Worm (Caenorhabditis elegans) whole organism, late embryonic: ENCODE results near the gene cdd-1.

Experiments
- C08G9.2 ChIP-seq: sonication (generic microtip); optimal IDR thresholded peaks from 2 replicates; lab custom pipeline; 2016; ENCODE audit warnings: mild to moderate bottlenecking, missing genetic modification characterization, moderate library complexity, missing compliant biosample characterization
- C38D4.7 ChIP-seq: fragments of 200-800 bp; sonication (Bioruptor generic); optimal IDR thresholded peaks from 2 replicates; lab custom pipeline; 2018; ENCODE audit warnings: mild to moderate bottlenecking, missing genetic modification characterization, moderate library complexity, missing compliant biosample characterization
- K02D7.2 ChIP-seq: sonication (generic microtip); optimal IDR thresholded peaks from 2 replicates; lab custom pipeline; 2017; ENCODE audit warnings: mild to moderate bottlenecking, missing genetic modification characterization, missing compliant biosample characterization
- K09A11.1 ChIP-seq: sonication (generic microtip); optimal IDR thresholded peaks from 2 replicates; lab custom pipeline; 2017; ENCODE audit warnings: antibody characterized with exemption, mild to moderate bottlenecking, missing genetic modification characterization, missing compliant biosample characterization; ENCODE audit not compliant: insufficient read depth
- T23F11.4 ChIP-seq: fragments of 200-800 bp; sonication (Bioruptor generic); optimal IDR thresholded peaks from 2 replicates; lab custom pipeline; 2018; ENCODE audit warnings: mild to moderate bottlenecking, missing genetic modification characterization, missing compliant biosample characterization
- ama-1 ChIP-seq: fragments of 150-350 bp; optimal IDR thresholded peaks from 2 replicates; lab custom pipeline; 2014
- ceh-14 ChIP-seq: sonication (generic microtip); optimal IDR thresholded peaks from 2 replicates; lab custom pipeline; 2016; ENCODE audit warnings: missing genotype, missing genetic modification characterization, missing compliant biosample characterization
- ceh-18 ChIP-seq: sonication (generic microtip); optimal IDR thresholded peaks from 2 replicates; lab custom pipeline; 2016; ENCODE audit warnings: missing genetic modification characterization, missing compliant biosample characterization
- ceh-19 ChIP-seq: fragments of 200-800 bp; sonication (Bioruptor generic); optimal IDR thresholded peaks from 2 replicates; lab custom pipeline; 2018; ENCODE audit warnings: mild to moderate bottlenecking, missing genetic modification characterization, missing compliant biosample characterization
- ceh-2 ChIP-seq: sonication (generic microtip); optimal IDR thresholded peaks from 2 replicates; lab custom pipeline; 2016; ENCODE audit warnings: missing genotype, missing genetic modification characterization, missing compliant biosample characterization
- ceh-22 ChIP-seq: sonication (generic microtip); optimal IDR thresholded peaks from 2 replicates; lab custom pipeline; 2017; ENCODE audit warnings: missing biosample characterization, missing genetic modification characterization
- ceh-24 ChIP-seq: sonication (generic microtip); optimal IDR thresholded peaks from 2 replicates; lab custom pipeline; 2016; ENCODE audit warnings: mild to moderate bottlenecking, missing genetic modification characterization, missing compliant biosample characterization
- ceh-30 ChIP-seq: fragments of 150-350 bp; optimal IDR thresholded peaks from 2 replicates; lab custom pipeline; 2014; ENCODE audit warnings: missing biosample characterization, missing genetic modification characterization
- ceh-34 ChIP-seq: sonication (generic microtip); optimal IDR thresholded peaks from 2 replicates; lab custom pipeline; 2016; ENCODE audit warnings: mild to moderate bottlenecking, missing genetic modification characterization, missing compliant biosample characterization
- ceh-48 ChIP-seq: sonication (generic microtip); optimal IDR thresholded peaks from 2 replicates; lab custom pipeline; 2016; ENCODE audit warnings: missing genetic modification characterization, inconsistent platforms, missing compliant biosample characterization
- ceh-6 ChIP-seq: fragments of 200-800 bp; sonication (Bioruptor generic); optimal IDR thresholded peaks from 2 replicates; lab custom pipeline; 2018; ENCODE audit warnings: mild to moderate bottlenecking, missing genetic modification characterization, missing compliant biosample characterization
- ceh-9 ChIP-seq: sonication (generic microtip); optimal IDR thresholded peaks from 2 replicates; lab custom pipeline; 2016; ENCODE audit warnings: mild to moderate bottlenecking, missing genetic modification characterization, inconsistent platforms, missing compliant biosample characterization
- che-1 ChIP-seq: sonication (generic microtip); optimal IDR thresholded peaks from 2 replicates; lab custom pipeline; 2016; ENCODE audit warnings: mild to moderate bottlenecking, missing genetic modification characterization, missing compliant biosample characterization
- dmd-4 ChIP-seq: sonication (generic microtip); optimal IDR thresholded peaks from 2 replicates; lab custom pipeline; 2016; ENCODE audit warnings: borderline replicate concordance, missing genetic modification characterization, missing compliant biosample characterization
- dve-1 ChIP-seq: sonication (generic microtip); optimal IDR thresholded peaks from 2 replicates; lab custom pipeline; 2017; ENCODE audit warnings: antibody characterized with exemption, mild to moderate bottlenecking, missing genetic modification characterization, missing compliant biosample characterization
- elt-2 ChIP-seq: sonication (generic microtip); optimal IDR thresholded peaks from 2 replicates; lab custom pipeline; 2016; ENCODE audit warnings: missing genetic modification reagents, missing genetic modification characterization, missing compliant biosample characterization
- elt-4 ChIP-seq: sonication (generic microtip); optimal IDR thresholded peaks from 2 replicates; lab custom pipeline; 2016; ENCODE audit warnings: missing genetic modification characterization, missing compliant biosample characterization
- ets-4 ChIP-seq: sonication (generic microtip); optimal IDR thresholded peaks from 2 replicates; lab custom pipeline; 2016; ENCODE audit warnings: missing genetic modification characterization, missing compliant biosample characterization
- fax-1 ChIP-seq: sonication (generic microtip); optimal IDR thresholded peaks from 2 replicates; lab custom pipeline; 2016; ENCODE audit warnings: missing genotype, missing genetic modification characterization, missing compliant biosample characterization
- fkh-10 ChIP-seq: fragments of 150-350 bp; optimal IDR thresholded peaks from 2 replicates; lab custom pipeline; 2014; ENCODE audit warnings: missing biosample characterization, missing genetic modification reagents, missing genetic modification characterization
- fkh-6 ChIP-seq: sonication (generic microtip); optimal IDR thresholded peaks from 2 replicates; lab custom pipeline; 2016; ENCODE audit warnings: missing genetic modification characterization, missing compliant biosample characterization
- hlh-30 ChIP-seq: sonication (generic microtip); optimal IDR thresholded peaks from 2 replicates; lab custom pipeline; 2017; ENCODE audit warnings: antibody characterized with exemption, missing genetic modification characterization, missing compliant biosample characterization; ENCODE audit not compliant: insufficient read depth
- hlh-8 ChIP-seq: sonication (generic microtip); optimal IDR thresholded peaks from 2 replicates; lab custom pipeline; 2016; ENCODE audit warnings: missing genotype, missing genetic modification characterization, missing compliant biosample characterization
- lim-6 ChIP-seq: sonication (generic microtip); optimal IDR thresholded peaks from 2 replicates; lab custom pipeline; 2016; ENCODE audit warnings: missing genetic modification characterization, missing compliant biosample characterization
- mec-3 ChIP-seq: sonication (generic microtip); optimal IDR thresholded peaks from 2 replicates; lab custom pipeline; 2016; ENCODE audit warnings: borderline replicate concordance, missing genetic modification characterization, missing compliant biosample characterization
- nfya-1 ChIP-seq: sonication (generic microtip); optimal IDR thresholded peaks from 2 replicates; lab custom pipeline; 2017; ENCODE audit warnings: missing genetic modification characterization, mild to moderate bottlenecking, missing compliant biosample characterization, antibody characterized with exemption, moderate library complexity
- nhr-11 ChIP-seq: fragments of 150-350 bp; optimal IDR thresholded peaks from 2 replicates; lab custom pipeline; 2014; ENCODE audit warnings: missing biosample characterization, missing genetic modification characterization
- nhr-232 ChIP-seq: sonication (generic microtip); optimal IDR thresholded peaks from 2 replicates; lab custom pipeline; 2016; ENCODE audit warnings: missing genetic modification characterization, missing compliant biosample characterization
- odd-2 ChIP-seq: sonication (generic microtip); optimal IDR thresholded peaks from 2 replicates; lab custom pipeline; 2017; ENCODE audit warnings: antibody characterized with exemption, mild to moderate bottlenecking, missing genetic modification characterization, missing compliant biosample characterization
- pat-9 ChIP-seq: fragments of 200-800 bp; sonication (Bioruptor generic); optimal IDR thresholded peaks from 2 replicates; lab custom pipeline; 2018; ENCODE audit warnings: mild to moderate bottlenecking, missing genetic modification characterization, moderate library complexity, missing compliant biosample characterization
- pax-1 ChIP-seq: fragments of 150-350 bp; optimal IDR thresholded peaks from 2 replicates; lab custom pipeline; 2014; ENCODE audit warnings: missing biosample characterization, missing genetic modification characterization
- pqm-1 ChIP-seq: sonication (generic microtip); optimal IDR thresholded peaks from 2 replicates; lab custom pipeline; 2016; ENCODE audit warnings: missing genetic modification characterization, missing compliant biosample characterization
- pros-1 ChIP-seq: fragments of 150-350 bp; optimal IDR thresholded peaks from 2 replicates; lab custom pipeline; 2014; ENCODE audit warnings: missing biosample characterization, missing genetic modification reagents, missing genetic modification characterization
- rnt-1 ChIP-seq: sonication (generic microtip); optimal IDR thresholded peaks from 2 replicates; lab custom pipeline; 2016; ENCODE audit warnings: missing genetic modification characterization, missing compliant biosample characterization
- sdc-2 ChIP-seq: sonication (generic microtip); optimal IDR thresholded peaks from 2 replicates; lab custom pipeline; 2016; ENCODE audit warnings: missing genotype, missing genetic modification characterization, missing compliant biosample characterization
- syd-9 ChIP-seq: sonication (generic microtip); optimal IDR thresholded peaks from 2 replicates; lab custom pipeline; 2016; ENCODE audit warnings: mild to moderate bottlenecking, missing genetic modification characterization, moderate library complexity, missing compliant biosample characterization
- tbx-2 ChIP-seq: sonication (generic microtip); optimal IDR thresholded peaks from 2 replicates; lab custom pipeline; 2016; ENCODE audit warnings: missing genetic modification characterization, missing compliant biosample characterization
- ttx-3 ChIP-seq: sonication (generic microtip); optimal IDR thresholded peaks from 2 replicates; lab custom pipeline; 2016; ENCODE audit warnings: missing genetic modification reagents, missing genetic modification characterization, missing compliant biosample characterization
- unc-3 ChIP-seq, 2 experiments: fragments of 200-800 bp in 1 of 2; sonication (Bioruptor generic) in 1 of 2; sonication (generic microtip) in 1 of 2; conservative IDR thresholded peaks in 1 of 2; optimal IDR thresholded peaks in 1 of 2; 2 replicates each; pipeline versions ENCODE4 v1.3.6 to Lab custom; 2016 to 2022; ENCODE audit warnings: missing compliant biosample characterization in 2 of 2, missing genetic modification characterization in 2 of 2, missing genetic modification reagents in 1 of 2
- unc-42 ChIP-seq: sonication (generic microtip); optimal IDR thresholded peaks from 2 replicates; lab custom pipeline; 2016; ENCODE audit warnings: missing genotype, missing genetic modification characterization, missing compliant biosample characterization
- unc-86 ChIP-seq: sonication (generic microtip); optimal IDR thresholded peaks from 2 replicates; lab custom pipeline; 2016; ENCODE audit warnings: missing genetic modification characterization, missing compliant biosample characterization
- ztf-16 ChIP-seq: sonication (generic microtip); optimal IDR thresholded peaks from 2 replicates; lab custom pipeline; 2017; ENCODE audit warnings: missing genetic modification characterization, missing compliant biosample characterization

The cdd-1 gene

ce11 chrX:8231858-8232257 lies 20.9 kb upstream of the cdd-1 start, which contains the start of gene K02A6.3 (continued):
- TF ChIP-seq sdc-2 (tag; lab: Kevin White, UChicago) (peak; percentile 9), T23F11.4 (no peak), lim-6 (tag; lab: Kevin White, UChicago) (no peak), elt-2 (tag; lab: Kevin White, UChicago) (peak; percentile 28), nfya-1 (tag; lab: Kevin White, UChicago) (peak; percentile 65), nhr-232 (tag; lab: Kevin White, UChicago) (no peak), ceh-2 (tag; lab: Kevin White, UChicago) (no peak), K09A11.1 (no peak), K02D7.2 (tag; lab: Kevin White, UChicago) (no peak), elt-4 (tag; lab: Kevin White, UChicago) (no peak), ttx-3 (tag; lab: Kevin White, UChicago) (no peak), che-1 (tag; lab: Kevin White, UChicago) (no peak), tbx-2 (tag; lab: Kevin White, UChicago) (peak; percentile 49), ceh-9 (tag; lab: Kevin White, UChicago) (no peak), ztf-16 (tag; lab: Kevin White, UChicago) (no peak), ceh-18 (peak; percentile 86), ceh-24 (tag; lab: Kevin White, UChicago) (no peak), nhr-11 (tag; lab: Kevin White, UChicago) (no peak), dmd-4 (tag; lab: Kevin White, UChicago) (no peak), pros-1 (tag; lab: Kevin White, UChicago) (no peak), pqm-1 (tag; lab: Kevin White, UChicago) (no peak), syd-9 (tag; lab: Kevin White, UChicago) (peak; percentile 33), pat-9 (tag; lab: Kevin White, UChicago) (no peak), mec-3 (tag; lab: Kevin White, UChicago) (no peak), ama-1 (lab: Kevin White, UChicago) (no peak), ceh-22 (tag; lab: Kevin White, UChicago) (no peak), pax-1 (tag; lab: Kevin White, UChicago) (no peak), ceh-6 (GFP tag; lab: Kevin White, UChicago) (no peak), unc-86 (tag; lab: Kevin White, UChicago) (no peak), fax-1 (tag; lab: Kevin White, UChicago) (no peak), ceh-30 (tag; lab: Kevin White, UChicago) (peak; percentile 10), odd-2 (tag; lab: Kevin White, UChicago) (no peak), dve-1 (tag; lab: Kevin White, UChicago) (peak; percentile 50), C08G9.2 (tag; lab: Kevin White, UChicago) (no peak), ets-4 (tag; lab: Kevin White, UChicago) (peak; percentile 48), unc-42 (tag; lab: Kevin White, UChicago) (peak; percentile 60), ceh-34 (tag; lab: Kevin White, UChicago) (no peak)

ce11 chrX:8230579-8230978 lies 19.6 kb upstream of the cdd-1 start:
- no peak for TF ChIP-seq sdc-2 (tag; lab: Kevin White, UChicago)
- TF ChIP-seq pros-1 (tag; lab: Kevin White, UChicago): no peak
- no peak for TF ChIP-seq ceh-48
- TF ChIP-seq ceh-19 (GFP tag; lab: Kevin White, UChicago): no peak
- TF ChIP-seq hlh-8 (tag; lab: Kevin White, UChicago): no peak
- no peak for TF ChIP-seq fkh-10 (GFP tag; lab: Kevin White, UChicago)
- no peak for TF ChIP-seq C08G9.2 (tag; lab: Kevin White, UChicago)
- TF ChIP-seq rnt-1 (tag; lab: Kevin White, UChicago): no peak
- no peak for TF ChIP-seq ceh-22 (tag; lab: Kevin White, UChicago)
- no peak for TF ChIP-seq pax-1 (tag; lab: Kevin White, UChicago)
- TF ChIP-seq C38D4.7 (GFP tag; lab: Kevin White, UChicago): no peak
- TF ChIP-seq unc-42 (tag; lab: Kevin White, UChicago): no peak
- no peak for TF ChIP-seq dve-1 (tag; lab: Kevin White, UChicago)
- no peak for TF ChIP-seq hlh-30 (tag; lab: Kevin White, UChicago)
- no peak for TF ChIP-seq ceh-6 (GFP tag; lab: Kevin White, UChicago)
- no peak for TF ChIP-seq fkh-6 (tag; lab: Kevin White, UChicago)
- TF ChIP-seq ceh-14 (tag; lab: Kevin White, UChicago): no peak
- TF ChIP-seq fax-1 (tag; lab: Kevin White, UChicago): no peak
- TF ChIP-seq unc-3 (GFP tag; conservative IDR thresholded peaks at IDR 0.05; lab: Robert Waterston, UW): no peak
- no peak for TF ChIP-seq unc-3 (tag; optimal IDR thresholded peaks at IDR 0.05; lab: Kevin White, UChicago)
- TF ChIP-seq ceh-30 (tag; lab: Kevin White, UChicago): no peak
